Fruit fly (Drosophila melanogaster) whole organism, pupa: Measurements from ENCODE around the gene trio.

Experiments
- CG13204 ChIP-seq: fragments of 200-800 bp; sonication (Bioruptor generic); optimal IDR thresholded peaks from 2 replicates; lab custom pipeline; 2018; ENCODE audit warnings: missing biosample characterization, mild to moderate bottlenecking, missing genetic modification characterization, moderate library complexity
- CG17806 ChIP-seq: fragments of 200-800 bp; sonication (Bioruptor generic); optimal IDR thresholded peaks from 2 replicates; lab custom pipeline; 2018; ENCODE audit warnings: missing biosample characterization, mild to moderate bottlenecking, missing genetic modification characterization, moderate library complexity
- CG32121 ChIP-seq: fragments of 200-800 bp; sonication (Bioruptor generic); IDR thresholded peaks from 2 replicates; pipeline ENCODE4 v1.3.6; 2022; ENCODE audit warnings: missing biosample characterization, missing genetic modification characterization
- CG34367 ChIP-seq: fragments of 200-800 bp; sonication (Bioruptor generic); optimal IDR thresholded peaks from 2 replicates; lab custom pipeline; 2018; ENCODE audit warnings: missing biosample characterization, mild to moderate bottlenecking, missing genetic modification characterization
- CG9948 ChIP-seq: fragments of 200-800 bp; sonication (Bioruptor generic); optimal IDR thresholded peaks from 2 replicates; lab custom pipeline; 2018; ENCODE audit warnings: missing biosample characterization, mild to moderate bottlenecking, missing genetic modification characterization, moderate library complexity
- D1 ChIP-seq: fragments of 200-800 bp; sonication (Bioruptor generic); optimal IDR thresholded peaks from 2 replicates; lab custom pipeline; 2018; ENCODE audit warnings: missing biosample characterization, mild to moderate bottlenecking, missing genetic modification characterization, moderate library complexity
- Pif1B ChIP-seq: fragments of 200-800 bp; sonication (Bioruptor generic); optimal IDR thresholded peaks from 3 replicates; lab custom pipeline; 2016; ENCODE audit warnings: missing biosample characterization, missing genetic modification characterization
- gl ChIP-seq: fragments of 200-800 bp; sonication (Bioruptor generic); optimal IDR thresholded peaks from 2 replicates; lab custom pipeline; 2018; ENCODE audit warnings: missing biosample characterization, mild to moderate bottlenecking, missing genetic modification characterization
- rn ChIP-seq: fragments of 200-800 bp; sonication (Bioruptor generic); IDR thresholded peaks from 2 replicates; pipeline ENCODE4 v1.3.6; 2022; ENCODE audit warnings: missing biosample characterization, missing genetic modification characterization

- TF ChIP-seq D1 (no peak), Pif1B (no peak), CG9948 (tag; lab: Kevin White, UChicago) (no peak), gl (tag; lab: Kevin White, UChicago) (no peak), CG13204 (GFP tag; lab: Kevin White, UChicago) (peak; percentile 83), CG17806 (no peak), CG34367 (tag; lab: Kevin White, UChicago) (no peak), CG32121 (no peak), rn (GFP tag; lab: Robert Waterston, UW) (no peak)
Measured at dm6 chr3L:1077038-1077437, 42.4 kb upstream of the trio start.
